Fruit fly (Drosophila melanogaster): Measurements from ENCODE around the gene eIF4E1.

- no peak for TF ChIP-seq CG8478 (optimal IDR thresholded peaks at IDR 0.05)
- no peak for TF ChIP-seq CTCF (optimal IDR thresholded peaks at IDR 0.05)
Measured at dm6 chr3L:9431848-9432623, 29.8 kb upstream of the eIF4E1 start.
